Fruit fly (Drosophila melanogaster): ENCODE measurements around the gene lin-52.

lin-52 gene

dm6 chrX:5754837-5755828 is at the start of gene lin-52, which contains the start of gene CG15771:
Gene lin-52, minus strand, starts transcription at chrX:5754958.
Gene CG15771, plus strand, starts transcription at chrX:5755574.
- TF ChIP-seq noc (tag; optimal IDR thresholded peaks at IDR 0.05), result peak; percentile 96

dm6 chrX:5804377-5804776 is 49.6 kb upstream of the lin-52 start, which contains the start of gene Cpr5C:
Gene Cpr5C, plus strand, starts transcription at chrX:5804677.
- TF ChIP-seq noc (tag; optimal IDR thresholded peaks at IDR 0.05), result no peak

- TF ChIP-seq noc (tag; optimal IDR thresholded peaks at IDR 0.05), result no peak
These were observed 45.9 kb upstream of the lin-52 start for dm6 chrX:5800634-5801033.

- TF ChIP-seq noc (tag; optimal IDR thresholded peaks at IDR 0.05), result no peak
These were observed 37.1 kb upstream of the lin-52 start, which contains the start of gene CG12239 for dm6 chrX:5791840-5792239. Gene CG12239, plus strand, starts transcription at chrX:5792140.

DNA sequence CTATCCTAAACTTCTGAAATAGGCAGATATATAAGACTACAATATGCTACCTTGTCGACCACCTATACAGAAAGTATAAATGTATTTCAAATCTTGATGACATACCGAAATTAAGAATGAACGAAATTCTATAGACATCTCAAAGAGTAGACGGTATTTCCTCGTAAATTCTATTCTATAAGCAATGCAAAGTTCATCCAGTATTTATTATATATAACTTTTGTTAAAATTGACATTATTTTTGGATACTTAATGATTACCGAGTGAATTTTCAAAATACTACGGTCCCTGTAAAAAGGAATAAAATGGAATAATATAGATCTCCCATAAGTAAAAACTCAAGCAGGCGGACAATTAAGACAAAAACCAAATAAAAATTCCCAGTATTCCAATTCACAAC is 34.4 kb upstream of the lin-52 start, which contains the start of gene CG15767:
TSS of gene CG15767 (plus strand) at position 301 of the 400 bp plus-strand sequence.
- TF ChIP-seq noc (tag; optimal IDR thresholded peaks at IDR 0.05), result no peak

DNA sequence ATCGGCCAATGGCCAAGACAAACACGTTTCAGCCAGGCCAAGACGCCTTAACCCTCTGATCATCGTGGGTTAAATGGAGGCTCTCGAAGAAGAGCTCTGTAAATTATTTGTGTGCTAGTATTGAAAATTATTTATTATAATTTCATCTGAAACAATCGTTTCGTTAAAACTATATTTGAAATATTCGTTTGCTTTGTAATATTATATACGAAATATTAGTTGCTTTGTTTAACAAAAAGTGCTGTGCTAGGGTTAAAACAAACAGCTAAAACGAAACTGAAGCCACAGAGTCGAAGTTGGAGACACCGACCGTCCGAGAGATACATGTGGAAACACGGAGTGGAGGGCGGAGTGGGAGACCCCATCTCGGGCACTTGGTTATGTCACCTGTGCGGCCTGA is 31.8 kb upstream of the lin-52 start:
- TF ChIP-seq noc (tag; optimal IDR thresholded peaks at IDR 0.05), result peak; percentile 67

DNA sequence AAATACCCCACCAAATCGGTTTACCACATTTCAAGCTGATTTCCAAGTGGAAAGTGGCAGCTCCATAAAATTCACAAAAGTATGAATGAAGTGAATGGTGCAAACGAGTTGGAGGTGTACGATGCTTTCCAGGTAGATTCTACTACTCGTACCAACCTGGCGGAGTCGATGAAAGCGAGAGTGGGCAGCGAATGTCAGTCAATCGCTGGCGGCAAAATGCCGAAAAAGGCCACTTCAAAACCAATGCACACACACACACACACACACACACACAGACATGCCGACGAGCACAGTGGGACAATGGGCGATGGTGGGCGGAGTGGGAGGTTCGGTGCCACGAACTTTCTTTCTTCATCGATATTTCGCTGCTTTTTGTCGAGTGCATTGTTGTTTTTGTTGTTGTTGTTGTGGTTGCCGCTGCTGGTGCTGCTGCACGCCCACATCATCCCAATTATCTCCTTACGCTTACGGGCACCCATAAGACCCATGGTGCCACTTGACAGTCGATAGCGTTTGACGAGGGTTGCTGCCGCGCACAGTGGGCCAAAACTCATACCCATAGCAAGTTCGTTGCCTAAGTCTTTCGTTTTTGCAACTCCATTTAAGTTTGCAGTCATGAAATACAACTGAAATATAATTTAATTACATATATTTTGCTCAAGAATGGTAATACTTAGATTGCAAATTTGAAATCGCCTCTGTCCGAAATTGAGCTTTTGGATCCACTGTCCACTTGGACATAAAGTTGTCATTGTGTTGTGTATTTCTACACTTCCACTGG is 28.7 kb upstream of the lin-52 start:
- TF ChIP-seq noc (tag; optimal IDR thresholded peaks at IDR 0.05), result peak; percentile 0

DNA sequence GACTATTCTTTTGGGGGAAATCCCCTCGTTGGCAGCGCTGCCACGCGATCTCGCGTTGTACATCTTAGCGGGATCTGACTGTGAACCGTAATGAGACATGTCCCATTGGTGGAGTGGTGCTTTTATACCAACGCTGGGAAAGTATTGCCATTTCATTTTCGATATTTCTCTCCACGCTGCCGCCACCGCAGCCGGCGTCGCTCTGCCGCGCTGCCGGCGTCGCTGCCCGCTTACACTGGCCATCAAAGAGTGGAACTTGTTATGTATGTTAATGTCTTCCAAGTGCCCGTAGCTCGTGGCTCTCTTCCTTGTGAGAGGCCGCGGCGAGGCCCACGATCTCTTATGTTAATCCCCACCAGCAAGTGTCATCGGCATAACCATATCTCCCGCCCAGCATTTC is 26.8 kb upstream of the lin-52 start, which contains the start of gene CG3108:
TSS of gene CG3108 (minus strand) at position 101 of the 400 bp plus-strand sequence.
- TF ChIP-seq noc (tag; optimal IDR thresholded peaks at IDR 0.05), result no peak

- TF ChIP-seq noc (tag; optimal IDR thresholded peaks at IDR 0.05), result no peak
These were observed 21.8 kb upstream of the lin-52 start, which contains the start of gene CG42264 for dm6 chrX:5776547-5776946. Gene CG42264, minus strand, starts transcription at chrX:5776647.

dm6 chrX:5772409-5772808 is 17.7 kb upstream of the lin-52 start:
- no peak for TF ChIP-seq noc (tag; optimal IDR thresholded peaks at IDR 0.05)

DNA sequence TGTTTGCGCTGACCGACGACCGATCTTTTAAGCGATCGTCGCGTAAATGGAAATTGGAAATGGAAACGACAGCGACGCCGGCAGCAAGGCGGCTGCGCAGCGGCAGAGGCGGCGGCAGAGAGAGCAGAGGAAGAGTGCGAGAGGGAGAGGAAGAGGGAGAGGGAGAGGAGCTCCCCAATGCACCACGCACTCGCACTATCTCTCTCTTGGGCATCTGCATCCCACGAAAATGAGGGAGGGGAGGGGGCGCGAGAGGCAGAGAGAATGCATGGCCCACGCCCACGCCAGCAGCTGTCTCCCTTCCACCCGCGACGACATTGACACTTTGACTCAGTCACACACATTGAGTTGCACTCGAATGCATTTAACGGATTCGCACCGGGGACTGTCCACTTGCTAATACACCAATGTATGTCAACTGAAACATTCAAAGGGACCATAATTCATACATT is 16.0 kb upstream of the lin-52 start, which contains the start of gene CG3097:
TSS of gene CG3097 (minus strand) at position 51 of the 452 bp plus-strand sequence.
- no peak for TF ChIP-seq noc (tag; optimal IDR thresholded peaks at IDR 0.05)

dm6 chrX:5768602-5769251 is 14.0 kb upstream of the lin-52 start:
- TF ChIP-seq noc (tag; optimal IDR thresholded peaks at IDR 0.05), result no peak

dm6 chrX:5766732-5767131 is 12.0 kb upstream of the lin-52 start:
- no peak for TF ChIP-seq noc (tag; optimal IDR thresholded peaks at IDR 0.05)

dm6 chrX:5764001-5764892 is 9.5 kb upstream of the lin-52 start, which contains the start of the genes MAPk-Ak2 and CG42699:
Gene MAPk-Ak2, minus strand, starts transcription at chrX:5764203.
Gene CG42699, plus strand, starts transcription at chrX:5764553.
- peak; percentile 46 for TF ChIP-seq noc (tag; optimal IDR thresholded peaks at IDR 0.05)

All from whole organism, larva.